Worm (Caenorhabditis elegans): ENCODE data around the gene srsx-13.

The srsx-13 gene

DNA sequence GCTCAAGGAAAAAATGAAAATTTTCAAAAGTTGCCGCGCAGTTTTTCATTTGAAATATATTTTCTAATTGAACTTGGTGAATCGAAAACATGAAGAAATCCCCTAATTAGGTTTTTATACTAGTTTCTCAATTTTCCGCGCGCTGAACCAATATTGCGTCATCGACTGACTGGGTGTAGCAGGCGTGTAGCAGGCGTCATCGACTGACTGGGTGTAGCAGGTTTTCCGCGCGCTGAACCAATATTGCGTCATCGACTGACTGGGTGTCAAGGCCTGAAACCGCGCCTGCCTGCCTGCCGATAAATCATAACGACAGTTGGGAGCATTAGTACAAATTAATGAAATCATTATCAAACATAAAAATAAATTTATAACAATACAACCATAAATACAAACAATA lies 40.4 kb upstream of the srsx-13 start:
- peak; percentile 10 for TF ChIP-seq hlh-11 (tag; optimal IDR thresholded peaks at IDR 0.05)
- no peak for TF ChIP-seq fkh-10 (GFP tag; optimal IDR thresholded peaks at IDR 0.05)

DNA sequence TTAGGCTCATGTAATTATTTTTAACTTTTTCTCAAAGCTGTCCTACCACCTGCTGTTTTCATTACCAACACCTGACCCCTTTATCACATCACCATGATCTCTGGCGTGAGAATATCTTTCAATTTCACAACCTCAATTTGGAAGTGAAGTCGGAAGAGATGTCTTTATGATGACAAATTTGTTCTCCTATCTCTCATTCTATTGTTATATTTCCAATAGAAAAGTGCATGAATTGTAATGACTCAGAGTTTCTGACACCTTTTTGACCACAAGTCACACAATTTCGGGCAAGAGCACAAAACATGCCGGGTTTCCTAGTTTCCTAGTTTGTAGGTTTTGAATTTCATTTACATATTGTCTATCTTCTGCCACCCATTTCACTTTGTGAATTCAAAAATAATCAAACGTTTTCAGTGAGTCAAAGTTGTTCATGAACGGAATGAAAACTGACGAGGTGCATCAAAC lies 35.9 kb upstream of the srsx-13 start, which contains the start of gene srr-4:
TSS of gene srr-4 (plus strand) at position 415 of the 465 bp plus-strand sequence.
- no peak for TF ChIP-seq ceh-28 (tag; optimal IDR thresholded peaks at IDR 0.05)
- TF ChIP-seq dmd-6 (GFP tag; IDR thresholded peaks at IDR 0.05) = peak; percentile 46; the same call in 1 of the 2 replicates
- TF ChIP-seq lin-13 (GFP tag; optimal IDR thresholded peaks at IDR 0.05) = no peak
- TF ChIP-seq unc-62 (GFP tag; optimal IDR thresholded peaks at IDR 0.05 in 1 of 2) = peak in 1 of 2 experiments; percentile 97
- TF ChIP-seq unc-62 (tag; optimal IDR thresholded peaks at IDR 0.05) = no peak
- TF ChIP-seq saeg-2 (GFP tag; IDR thresholded peaks at IDR 0.05) = no peak
- peak; percentile 61 for TF ChIP-seq nhr-28 (tag; optimal IDR thresholded peaks at IDR 0.05)

DNA sequence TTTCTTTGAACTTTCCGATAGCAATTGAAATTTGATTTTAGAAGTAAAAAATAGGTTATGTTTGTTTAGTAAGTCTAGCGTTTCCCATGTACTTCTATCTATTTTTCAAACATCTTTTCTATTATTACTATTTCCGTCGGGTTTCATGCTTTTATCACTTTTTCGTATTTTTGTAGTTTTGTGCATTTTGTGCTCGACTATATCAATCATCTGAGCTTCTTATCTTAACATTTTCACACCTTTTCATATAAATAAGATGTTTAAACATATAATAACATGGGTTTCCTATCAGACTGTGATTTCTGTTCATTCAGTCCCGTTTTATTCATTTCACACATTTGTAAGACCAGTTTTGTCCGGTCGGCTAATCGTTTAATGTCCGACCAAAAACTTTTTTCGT lies 35.1 kb upstream of the srsx-13 start:
- TF ChIP-seq lin-15B (tag; optimal IDR thresholded peaks at IDR 0.05) = no peak
- TF ChIP-seq unc-62 (GFP tag; optimal IDR thresholded peaks at IDR 0.05 in 1 of 2) = peak in 1 of 2 experiments; percentile 77
- no peak for TF ChIP-seq unc-62 (tag; optimal IDR thresholded peaks at IDR 0.05)
- no peak for TF ChIP-seq attf-4 (tag; optimal IDR thresholded peaks at IDR 0.05)
- TF ChIP-seq F44E2.7 (GFP tag; IDR thresholded peaks at IDR 0.05) = no peak
- no peak for TF ChIP-seq dmd-8 (GFP tag; IDR thresholded peaks at IDR 0.05)
- TF ChIP-seq ceh-44 (GFP tag; IDR thresholded peaks at IDR 0.05) = no peak
- TF ChIP-seq daf-8 (GFP tag; IDR thresholded peaks at IDR 0.05) = no peak
- TF ChIP-seq Y75B8A.6 (GFP tag; IDR thresholded peaks at IDR 0.05) = no peak
- TF ChIP-seq snpc-4 (tag; optimal IDR thresholded peaks at IDR 0.05) = no peak
- TF ChIP-seq dpl-1 (GFP tag; optimal IDR thresholded peaks at IDR 0.05) = no peak
- TF ChIP-seq nhr-77 (tag; optimal IDR thresholded peaks at IDR 0.05) = no peak
- TF ChIP-seq gei-8 (GFP tag; optimal IDR thresholded peaks at IDR 0.05) = no peak
- no peak for TF ChIP-seq lsy-2 (tag; optimal IDR thresholded peaks at IDR 0.05)
- TF ChIP-seq ceh-32 (tag; optimal IDR thresholded peaks at IDR 0.05; ENCODE audit: poor library complexity) = no peak
- TF ChIP-seq nhr-28 (tag; optimal IDR thresholded peaks at IDR 0.05) = peak; percentile 96
- no peak for TF ChIP-seq daf-16 (GFP tag; optimal IDR thresholded peaks at IDR 0.05)
- peak; percentile 73 for TF ChIP-seq daf-16 (tag; optimal IDR thresholded peaks at IDR 0.05)
- no peak for TF ChIP-seq egl-43 (GFP tag; IDR thresholded peaks at IDR 0.05)
- TF ChIP-seq R02D3.7 (tag; optimal IDR thresholded peaks at IDR 0.05) = no peak
- TF ChIP-seq mxl-2 (GFP tag; conservative IDR thresholded peaks at IDR 0.05) = no peak
- TF ChIP-seq hif-1 (tag; optimal IDR thresholded peaks at IDR 0.05) = no peak
- no peak for TF ChIP-seq daf-19 (GFP tag; conservative IDR thresholded peaks at IDR 0.05)
- no peak for TF ChIP-seq ces-1 (GFP tag; optimal IDR thresholded peaks at IDR 0.05)
- no peak for TF ChIP-seq nhr-25 (tag; optimal IDR thresholded peaks at IDR 0.05; ENCODE audit: borderline replicate concordance, insufficient read depth)
- no peak for TF ChIP-seq ZK337.2 (GFP tag; IDR thresholded peaks at IDR 0.05)
- TF ChIP-seq arid-1 (GFP tag; conservative IDR thresholded peaks at IDR 0.05) = no peak
- TF ChIP-seq madf-9 (GFP tag; conservative IDR thresholded peaks at IDR 0.05) = no peak
- TF ChIP-seq php-3 (GFP tag; IDR thresholded peaks at IDR 0.05) = peak; percentile 91
- no peak for TF ChIP-seq nhr-11 (tag; optimal IDR thresholded peaks at IDR 0.05)
- TF ChIP-seq ctbp-1 (GFP tag; IDR thresholded peaks at IDR 0.05) = no peak
- no peak for TF ChIP-seq lin-29 (GFP tag; IDR thresholded peaks at IDR 0.05)
- TF ChIP-seq tra-1 (GFP tag; IDR thresholded peaks at IDR 0.05) = no peak
- no peak for TF ChIP-seq fkh-10 (GFP tag; optimal IDR thresholded peaks at IDR 0.05)
- peak; percentile 62 for TF ChIP-seq hlh-11 (tag; optimal IDR thresholded peaks at IDR 0.05)
- TF ChIP-seq lin-38 (GFP tag; IDR thresholded peaks at IDR 0.05) = no peak
- no peak for TF ChIP-seq F10B5.3 (tag; optimal IDR thresholded peaks at IDR 0.05)
- TF ChIP-seq unc-39 (tag; optimal IDR thresholded peaks at IDR 0.05) = no peak
- no peak for TF ChIP-seq egl-27 (tag; optimal IDR thresholded peaks at IDR 0.05)
- TF ChIP-seq mep-1 (tag; optimal IDR thresholded peaks at IDR 0.05) = no peak
- TF ChIP-seq hlh-30 (tag; optimal IDR thresholded peaks at IDR 0.05; ENCODE audit: insufficient read depth) = no peak
- TF ChIP-seq zip-11 (GFP tag; IDR thresholded peaks at IDR 0.05) = no peak
- no peak for TF ChIP-seq F37D6.2 (tag; optimal IDR thresholded peaks at IDR 0.05)
- TF ChIP-seq aly-2 (tag; optimal IDR thresholded peaks at IDR 0.05) = no peak

Measured in whole organism, L4 larva.